Fruit fly (Drosophila melanogaster) whole organism, embryonic: ENCODE results near the gene Pss.

Experiments
- CG10979 ChIP-seq: fragments of 200-800 bp; sonication (Bioruptor generic); optimal IDR thresholded peaks from 2 replicates; lab custom pipeline; 2018; ENCODE audit warnings: missing biosample characterization, mild to moderate bottlenecking, missing genetic modification characterization, moderate library complexity
- CG11504 ChIP-seq: fragments of 200-800 bp; sonication (Bioruptor generic); optimal IDR thresholded peaks from 3 replicates; lab custom pipeline; 2019; ENCODE audit warnings: missing biosample characterization, mild to moderate bottlenecking, missing genetic modification characterization, moderate library complexity
- CG1233 ChIP-seq: fragments of 200-800 bp; sonication (Bioruptor generic); optimal IDR thresholded peaks from 4 replicates; lab custom pipeline; 2018; ENCODE audit warnings: missing biosample characterization, mild to moderate bottlenecking, missing genetic modification characterization
- CG14860 ChIP-seq: fragments of 200-800 bp; sonication (Bioruptor generic); IDR thresholded peaks from 3 replicates; pipeline ENCODE4 v1.3.6; 2022; ENCODE audit warnings: missing biosample characterization, missing genetic modification characterization; ENCODE audit not compliant: partially characterized antibody
- CG18011 ChIP-seq: fragments of 200-800 bp; sonication (Bioruptor generic); optimal IDR thresholded peaks from 2 replicates; lab custom pipeline; 2017; ENCODE audit warnings: missing biosample characterization, missing genetic modification characterization, mild to moderate bottlenecking, moderate library complexity, missing genotype
- CG2202 ChIP-seq: fragments of 200-800 bp; sonication (Bioruptor generic); optimal IDR thresholded peaks from 2 replicates; lab custom pipeline; 2018; ENCODE audit warnings: missing biosample characterization, mild to moderate bottlenecking, missing genetic modification characterization
- CG2678 ChIP-seq: fragments of 200-800 bp; sonication (Bioruptor generic); optimal IDR thresholded peaks from 3 replicates; lab custom pipeline; 2019; ENCODE audit warnings: missing biosample characterization, mild to moderate bottlenecking, missing genetic modification characterization, moderate library complexity
- CG30020 ChIP-seq: fragments of 200-800 bp; optimal IDR thresholded peaks from 2 replicates; lab custom pipeline; 2019; ENCODE audit warnings: missing biosample characterization, mild to moderate bottlenecking, missing genetic modification characterization, moderate library complexity
- CG3065 ChIP-seq: fragments of 200-800 bp; sonication (Bioruptor generic); optimal IDR thresholded peaks from 2 replicates; lab custom pipeline; 2016; ENCODE audit warnings: missing biosample characterization, missing genetic modification characterization
- CG32767 ChIP-seq: fragments of 200-800 bp; sonication (Bioruptor generic); IDR thresholded peaks from 2 replicates; pipeline ENCODE4 v1.3.6; 2022; ENCODE audit warnings: missing biosample characterization, missing genetic modification characterization
- CG4360 ChIP-seq: fragments of 200-800 bp; sonication (Bioruptor generic); IDR thresholded peaks from 2 replicates; pipeline ENCODE4 v1.3.6; 2022; ENCODE audit warnings: missing biosample characterization, missing genetic modification characterization
- CG6254 ChIP-seq: fragments of 200-800 bp; sonication (Bioruptor generic); optimal IDR thresholded peaks from 3 replicates; lab custom pipeline; 2017; ENCODE audit warnings: mild to moderate bottlenecking, missing biosample characterization, missing genetic modification reagents, missing genetic modification characterization
- CG7357 ChIP-seq: fragments of 200-800 bp; sonication (Bioruptor generic); IDR thresholded peaks from 3 replicates; pipeline ENCODE4 v1.3.6; 2022; ENCODE audit warnings: missing biosample characterization, missing genetic modification characterization
- CG7786 ChIP-seq: fragments of 200-800 bp; sonication (Bioruptor generic); optimal IDR thresholded peaks from 2 replicates; lab custom pipeline; 2016; ENCODE audit warnings: missing biosample characterization, missing genetic modification characterization
- CG8388 ChIP-seq: fragments of 200-800 bp; sonication (Bioruptor generic); optimal IDR thresholded peaks from 2 replicates; lab custom pipeline; 2019; ENCODE audit warnings: missing biosample characterization, mild to moderate bottlenecking, missing genetic modification characterization, moderate library complexity
- E2f2 ChIP-seq: fragments of 200-800 bp; sonication (Bioruptor generic); IDR thresholded peaks from 2 replicates; pipeline ENCODE4 v1.3.6; 2022; ENCODE audit warnings: missing biosample characterization, missing genetic modification characterization
- H2.0 ChIP-seq: fragments of 200-800 bp; sonication (Bioruptor generic); IDR thresholded peaks from 2 replicates; pipeline ENCODE4 v1.3.6; 2022; ENCODE audit warnings: missing biosample characterization, missing genetic modification characterization
- HmgZ ChIP-seq: fragments of 200-800 bp; sonication (Bioruptor generic); optimal IDR thresholded peaks from 2 replicates; lab custom pipeline; 2018; ENCODE audit warnings: missing biosample characterization, mild to moderate bottlenecking, missing genetic modification characterization
- Mad ChIP-seq: fragments of 200-800 bp; sonication (Bioruptor generic); optimal IDR thresholded peaks from 2 replicates; lab custom pipeline; 2016; ENCODE audit warnings: missing biosample characterization, missing genetic modification characterization
- Poxn ChIP-seq: fragments of 200-800 bp; sonication (Bioruptor generic); IDR thresholded peaks from 2 replicates; pipeline ENCODE4 v1.3.6; 2022; ENCODE audit warnings: missing biosample characterization, missing genetic modification characterization
- Sox102F ChIP-seq: fragments of 200-800 bp; sonication (Bioruptor generic); optimal IDR thresholded peaks from 2 replicates; lab custom pipeline; 2018; ENCODE audit warnings: missing biosample characterization, mild to moderate bottlenecking, missing genetic modification characterization, moderate library complexity
- Tbp ChIP-seq: fragments of >200 bp; optimal IDR thresholded peaks from 2 replicates; lab custom pipeline; 2018; ENCODE audit warnings: missing biosample characterization, missing genetic modification characterization
- Vsx1 ChIP-seq: fragments of 200-800 bp; sonication (Bioruptor generic); optimal IDR thresholded peaks from 2 replicates; lab custom pipeline; 2017; ENCODE audit warnings: missing biosample characterization, mild to moderate bottlenecking, missing genetic modification characterization, missing genetic modification reagents
- az2 ChIP-seq: fragments of 200-800 bp; sonication (Bioruptor generic); optimal IDR thresholded peaks from 3 replicates; lab custom pipeline; 2016; ENCODE audit warnings: missing biosample characterization, missing genetic modification characterization
- bowl ChIP-seq: fragments of 200-800 bp; sonication (Bioruptor generic); IDR thresholded peaks from 2 replicates; pipeline ENCODE4 v1.3.6; 2022; ENCODE audit warnings: missing biosample characterization, missing genetic modification characterization
- cad ChIP-seq: fragments of >200 bp; optimal IDR thresholded peaks from 2 replicates; lab custom pipeline; 2017; ENCODE audit warnings: missing biosample characterization, missing genetic modification characterization
- chif ChIP-seq, 2 experiments: fragments of 200-800 bp; sonication (Bioruptor generic); optimal IDR thresholded peaks; 3 replicates each; lab custom pipeline; 2016; ENCODE audit warnings: missing biosample characterization in 2 of 2, missing genetic modification characterization in 2 of 2
- corto ChIP-seq: fragments of 200-800 bp; sonication (Bioruptor generic); optimal IDR thresholded peaks from 2 replicates; lab custom pipeline; 2016; ENCODE audit warnings: missing biosample characterization, mild to moderate bottlenecking, missing genetic modification characterization, moderate library complexity
- crc ChIP-seq: fragments of 200-800 bp; sonication (Bioruptor generic); optimal IDR thresholded peaks from 2 replicates; lab custom pipeline; 2016; ENCODE audit warnings: missing biosample characterization, missing genetic modification characterization
- crp ChIP-seq, 2 experiments: fragments of 200-800 bp; sonication (Bioruptor generic); optimal IDR thresholded peaks; 2 replicates in 1 of 2; 3 replicates in 1 of 2; lab custom pipeline; 2017; ENCODE audit warnings: missing biosample characterization in 2 of 2, missing genetic modification characterization in 2 of 2, mild to moderate bottlenecking in 1 of 2, moderate library complexity in 1 of 2
- dysf ChIP-seq: fragments of 200-800 bp; sonication (Bioruptor generic); IDR thresholded peaks from 3 replicates; pipeline ENCODE4 v1.3.6; 2022; ENCODE audit warnings: missing biosample characterization, missing genetic modification characterization
- gce ChIP-seq: fragments of 200-800 bp; sonication (Bioruptor generic); IDR thresholded peaks from 3 replicates; pipeline ENCODE4 v1.3.6; 2022; ENCODE audit warnings: missing biosample characterization, missing genetic modification characterization
- gt ChIP-seq: fragments of 200-800 bp; sonication (Bioruptor generic); IDR thresholded peaks from 2 replicates; pipeline ENCODE4 v1.3.6; 2022; ENCODE audit warnings: missing biosample characterization, missing genetic modification characterization
- her ChIP-seq: fragments of 200-800 bp; sonication (Bioruptor generic); optimal IDR thresholded peaks from 2 replicates; lab custom pipeline; 2016; ENCODE audit warnings: missing biosample characterization, missing genetic modification characterization
- kay ChIP-seq: fragments of 200-800 bp; sonication (Bioruptor generic); optimal IDR thresholded peaks from 2 replicates; lab custom pipeline; 2016; ENCODE audit warnings: missing biosample characterization, missing genetic modification characterization
- lov ChIP-seq, 2 experiments: fragments of 200-800 bp in 1 of 2; fragments of >200 bp in 1 of 2; sonication (Bioruptor generic) in 1 of 2; IDR thresholded peaks in 1 of 2; optimal IDR thresholded peaks in 1 of 2; 2 replicates in 1 of 2; 3 replicates in 1 of 2; pipeline versions ENCODE4 v1.3.6 to Lab custom; 2017 to 2022; ENCODE audit warnings: missing biosample characterization in 1 of 2, missing genetic modification characterization in 1 of 2
- nom ChIP-seq: fragments of 200-800 bp; sonication (Bioruptor generic); optimal IDR thresholded peaks from 2 replicates; lab custom pipeline; 2017; ENCODE audit warnings: missing biosample characterization, missing genetic modification characterization, mild to moderate bottlenecking, moderate library complexity, missing genetic modification reagents
- odd ChIP-seq: fragments of 200-800 bp; sonication (Bioruptor generic); optimal IDR thresholded peaks from 2 replicates; lab custom pipeline; 2017; ENCODE audit warnings: missing biosample characterization, mild to moderate bottlenecking, missing genetic modification characterization
- ranshi ChIP-seq: fragments of 200-800 bp; sonication (Bioruptor generic); IDR thresholded peaks from 2 replicates; pipeline ENCODE4 v1.3.6; 2022; ENCODE audit warnings: missing biosample characterization, missing genetic modification characterization
- rib ChIP-seq: fragments of 200-800 bp; sonication (Bioruptor generic); IDR thresholded peaks from 2 replicates; pipeline ENCODE4 v1.3.6; 2022; ENCODE audit warnings: missing biosample characterization, missing genetic modification characterization
- ro ChIP-seq: fragments of 200-800 bp; sonication (Bioruptor generic); IDR thresholded peaks from 2 replicates; pipeline ENCODE4 v1.3.6; 2022; ENCODE audit warnings: missing biosample characterization, missing genetic modification characterization
- sc ChIP-seq, 3 experiments: fragments of >200 bp in 2 of 3; fragments of 200-800 bp in 1 of 3; sonication (Bioruptor generic) in 1 of 3; optimal IDR thresholded peaks; 2 replicates in 2 of 3; 3 replicates in 1 of 3; lab custom pipeline; 2017; ENCODE audit warnings: mild to moderate bottlenecking in 1 of 3, missing biosample characterization in 1 of 3, missing genetic modification characterization in 1 of 3, missing genetic modification reagents in 1 of 3
- so ChIP-seq: fragments of 200-800 bp; sonication (Bioruptor generic); IDR thresholded peaks from 3 replicates; pipeline ENCODE4 v1.3.6; 2022; ENCODE audit warnings: missing biosample characterization, missing genetic modification characterization
- tna ChIP-seq: fragments of 200-800 bp; sonication (Bioruptor generic); IDR thresholded peaks from 2 replicates; pipeline ENCODE4 v1.3.6; 2022; ENCODE audit warnings: missing biosample characterization, missing genetic modification characterization; ENCODE audit not compliant: partially characterized antibody
- trem ChIP-seq: fragments of 200-800 bp; optimal IDR thresholded peaks from 3 replicates; lab custom pipeline; 2019; ENCODE audit warnings: missing biosample characterization, mild to moderate bottlenecking, missing genetic modification characterization, moderate library complexity
- wdn ChIP-seq: fragments of 200-800 bp; sonication (Bioruptor generic); IDR thresholded peaks from 2 replicates; pipeline ENCODE4 v1.3.6; 2022; ENCODE audit warnings: missing biosample characterization, missing genetic modification characterization
- z ChIP-seq: fragments of 200-800 bp; sonication (Bioruptor generic); IDR thresholded peaks from 3 replicates; pipeline ENCODE4 v1.3.6; 2022; ENCODE audit warnings: missing biosample characterization, missing genetic modification characterization

Pss gene

DNA sequence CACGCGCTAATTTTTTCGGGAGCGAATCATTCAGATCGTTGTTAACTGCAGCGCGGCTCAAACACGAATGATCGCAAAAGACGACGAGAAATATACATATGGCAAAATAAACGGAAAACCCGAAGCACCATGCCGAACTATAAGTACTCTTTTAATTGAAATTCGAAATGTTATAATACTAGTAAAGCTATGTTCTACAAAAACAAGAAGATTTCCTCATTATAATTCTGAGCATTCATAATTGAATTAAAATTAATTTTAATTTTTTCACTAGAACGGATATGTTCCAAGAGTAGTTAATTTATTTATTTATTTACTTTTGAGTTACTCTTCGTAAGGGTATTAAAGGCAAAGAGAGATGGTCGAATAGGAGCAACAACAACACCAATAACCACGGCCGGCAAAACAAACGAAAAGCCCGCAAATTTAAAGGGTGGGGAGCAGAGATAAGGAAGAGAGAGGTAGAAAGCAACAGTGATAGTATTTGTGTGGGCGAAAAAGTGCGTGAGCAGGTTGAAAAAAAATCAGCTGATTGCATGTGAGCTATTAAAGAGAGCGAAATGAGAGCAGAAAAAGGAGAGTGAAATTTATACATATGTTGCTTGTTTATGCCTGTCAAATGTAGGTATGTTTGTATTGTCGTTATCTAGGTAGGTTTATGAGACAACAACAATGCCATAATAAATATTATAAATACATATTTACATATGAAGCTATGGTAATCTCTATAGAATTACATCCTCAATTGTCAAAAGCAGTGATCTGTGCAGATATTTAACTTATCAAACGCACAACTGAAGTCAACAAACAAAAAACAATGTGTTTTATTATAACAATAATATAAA, 32.3 kb downstream of the Pss start (continued):
- peak; percentile 56; the same call in 1 of the 2 replicates for TF ChIP-seq E2f2 (GFP tag; lab: Robert Waterston, UW)
- TF ChIP-seq HmgZ (tag; lab: Kevin White, UChicago) = peak; percentile 55
- peak; percentile 37 for TF ChIP-seq CG1233
- TF ChIP-seq so (GFP tag; lab: Robert Waterston, UW) = peak; percentile 73; the same call in 2 of the 3 replicates
- peak; percentile 71 for TF ChIP-seq CG8388 (GFP tag; lab: Kevin White, UChicago)
- TF ChIP-seq Mad = no peak
- TF ChIP-seq gt = no peak
- TF ChIP-seq CG6254 (GFP tag; lab: Kevin White, UChicago) = peak; percentile 43
- TF ChIP-seq Vsx1 (GFP tag; lab: Kevin White, UChicago) = peak; percentile 53
- peak; percentile 70 for TF ChIP-seq nom (GFP tag; lab: Kevin White, UChicago)
- no peak for TF ChIP-seq CG3065
- no peak for TF ChIP-seq CG30020 (tag; lab: Kevin White, UChicago)
- TF ChIP-seq CG2202 (tag; lab: Kevin White, UChicago) = no peak
- TF ChIP-seq crp (GFP tag; optimal IDR thresholded peaks at IDR 0.05; lab: Kevin White, UChicago) = peak in 1 of 2 experiments; percentile 61
- no peak for TF ChIP-seq lov (optimal IDR thresholded peaks at IDR 0.05; lab: Kevin White, UChicago)
- no peak; the same call in 2 of the 3 replicates for TF ChIP-seq lov (GFP tag; IDR thresholded peaks at IDR 0.05; lab: Robert Waterston, UW)
- TF ChIP-seq trem (tag; lab: Kevin White, UChicago) = peak; percentile 9
- peak; percentile 66 for TF ChIP-seq wdn (GFP tag; lab: Robert Waterston, UW)
- peak; percentile 71 for TF ChIP-seq H2.0
- peak; percentile 50 for TF ChIP-seq az2 (GFP tag; lab: Kevin White, UChicago)
- TF ChIP-seq tna (GFP tag; lab: Robert Waterston, UW) = no peak
- no peak for TF ChIP-seq kay (GFP tag; lab: Kevin White, UChicago)
- TF ChIP-seq gce (GFP tag; lab: Robert Waterston, UW) = 0 out of 3 replicates have a peak, but pooled peaks have one; percentile 47
- TF ChIP-seq z = no peak
- TF ChIP-seq Poxn (GFP tag; lab: Robert Waterston, UW) = 0 out of 2 replicates have a peak, but pooled peaks have one; percentile 34
- peak; percentile 83 for TF ChIP-seq Sox102F (GFP tag; lab: Kevin White, UChicago)
- peak; percentile 41; the same call in 1 of the 3 replicates for TF ChIP-seq CG7357 (GFP tag; lab: Robert Waterston, UW)
- peak; percentile 10 for TF ChIP-seq CG18011 (GFP tag; lab: Kevin White, UChicago)
- peak; percentile 52; the same call in 1 of the 2 replicates for TF ChIP-seq CG32767 (GFP tag; lab: Robert Waterston, UW)
- TF ChIP-seq CG10979 (tag; lab: Kevin White, UChicago) = peak; percentile 23
- TF ChIP-seq CG11504 (tag; lab: Kevin White, UChicago) = peak; percentile 90
- TF ChIP-seq crc = no peak
- TF ChIP-seq rib = peak; percentile 63; the same call in 1 of the 2 replicates
- peak; percentile 59 for TF ChIP-seq corto (GFP tag; lab: Kevin White, UChicago)
- no peak for TF ChIP-seq ro (GFP tag; lab: Robert Waterston, UW)
- TF ChIP-seq her = peak; percentile 32
- TF ChIP-seq cad = no peak
- peak; percentile 85 for TF ChIP-seq CG2678 (tag; lab: Kevin White, UChicago)
- TF ChIP-seq Tbp = no peak
- TF ChIP-seq sc (optimal IDR thresholded peaks at IDR 0.05; lab: Kevin White, UChicago) = no peak
- TF ChIP-seq sc (GFP tag; optimal IDR thresholded peaks at IDR 0.05; lab: Kevin White, UChicago) = no peak
- TF ChIP-seq ranshi (GFP tag; lab: Robert Waterston, UW) = peak; percentile 48; the same call in 1 of the 2 replicates
- no peak for TF ChIP-seq CG14860 (GFP tag; lab: Robert Waterston, UW)
- TF ChIP-seq odd (GFP tag; lab: Kevin White, UChicago) = peak; percentile 27
- no peak for TF ChIP-seq bowl (GFP tag; lab: Robert Waterston, UW)
- TF ChIP-seq CG7786 = peak; percentile 42
- peak; percentile 87 for TF ChIP-seq dysf (GFP tag; lab: Robert Waterston, UW)
- peak in 1 of 2 experiments; percentile 37 for TF ChIP-seq chif (GFP tag; optimal IDR thresholded peaks at IDR 0.05; lab: Kevin White, UChicago)
- peak; percentile 67 for TF ChIP-seq CG4360 (GFP tag; lab: Robert Waterston, UW)
